Worm (Caenorhabditis elegans): ENCODE measurements around the gene mab-5.
A peak's percentile ranks its signal among the peaks of the same experiment; 100 is the strongest.

mab-5 gene

ce11 chrIII:7795311-7795710 lies 12.1 kb upstream of the mab-5 start, which contains the start of gene cyk-7:
Gene cyk-7 (minus strand): TSS chrIII:7795409.
- peak; percentile 45 for TF ChIP-seq dpl-1 (GFP tag; optimal IDR thresholded peaks at IDR 0.05)
- TF ChIP-seq F49E8.2 (tag; optimal IDR thresholded peaks at IDR 0.05; ENCODE audit: borderline replicate concordance): peak; percentile 69
- no peak for TF ChIP-seq php-3 (GFP tag; IDR thresholded peaks at IDR 0.05)
- peak; percentile 17 for TF ChIP-seq unc-130 (GFP tag; optimal IDR thresholded peaks at IDR 0.05)
- no peak for TF ChIP-seq hmg-1.1 (GFP tag; IDR thresholded peaks at IDR 0.05)
- TF ChIP-seq aha-1 (tag): no peak

ce11 chrIII:7792970-7793369 lies 9.7 kb upstream of the mab-5 start:
- TF ChIP-seq arid-1 (GFP tag; conservative IDR thresholded peaks at IDR 0.05) (no peak), ztf-7 (tag; optimal IDR thresholded peaks at IDR 0.05) (no peak), unc-62 (GFP tag; optimal IDR thresholded peaks at IDR 0.05 in 1 of 2) (peak in 1 of 2 experiments; percentile 99), unc-62 (tag; optimal IDR thresholded peaks at IDR 0.05) (no peak), ceh-28 (tag; optimal IDR thresholded peaks at IDR 0.05) (no peak), pqm-1 (tag; optimal IDR thresholded peaks at IDR 0.05) (no peak)

ce11 chrIII:7792209-7792608 lies 9.0 kb upstream of the mab-5 start:
- TF ChIP-seq duxl-1 (tag; optimal IDR thresholded peaks at IDR 0.05; ENCODE audit: poor library complexity): peak; percentile 24
- no peak for TF ChIP-seq daf-19 (GFP tag; conservative IDR thresholded peaks at IDR 0.05)
- no peak for TF ChIP-seq spr-3 (GFP tag; optimal IDR thresholded peaks at IDR 0.05)
- no peak for TF ChIP-seq egl-43 (GFP tag; IDR thresholded peaks at IDR 0.05)
- peak in 1 of 2 experiments; percentile 56 for TF ChIP-seq lsy-2 (tag; optimal IDR thresholded peaks at IDR 0.05)
- no peak for TF ChIP-seq unc-130 (GFP tag; optimal IDR thresholded peaks at IDR 0.05)
- no peak for TF ChIP-seq nhr-102 (tag; optimal IDR thresholded peaks at IDR 0.05)

- TF ChIP-seq unc-62 (GFP tag; optimal IDR thresholded peaks at IDR 0.05 in 1 of 2): peak in 1 of 2 experiments; percentile 75
- TF ChIP-seq unc-62 (tag; optimal IDR thresholded peaks at IDR 0.05): no peak
- TF ChIP-seq lsy-2 (tag; optimal IDR thresholded peaks at IDR 0.05): peak in 1 of 2 experiments; percentile 68
- TF ChIP-seq hlh-30 (tag; optimal IDR thresholded peaks at IDR 0.05; ENCODE audit: insufficient read depth): peak; percentile 7
- no peak for TF ChIP-seq sdz-12 (GFP tag; optimal IDR thresholded peaks at IDR 0.05)
These were observed 7.3 kb upstream of the mab-5 start for ce11 chrIII:7790522-7790921.

- TF ChIP-seq ztf-7 (tag; optimal IDR thresholded peaks at IDR 0.05) (no peak), T20F7.1 (GFP tag; optimal IDR thresholded peaks at IDR 0.05) (no peak), dmd-9 (GFP tag; IDR thresholded peaks at IDR 0.05) (no peak), duxl-1 (tag; optimal IDR thresholded peaks at IDR 0.05; ENCODE audit: poor library complexity) (no peak), madf-5 (GFP tag; IDR thresholded peaks at IDR 0.05) (no peak), attf-4 (tag; optimal IDR thresholded peaks at IDR 0.05) (no peak), D1046.2 (GFP tag; IDR thresholded peaks at IDR 0.05) (no peak), Y75B8A.6 (GFP tag; IDR thresholded peaks at IDR 0.05) (no peak), spr-1 (tag; optimal IDR thresholded peaks at IDR 0.05) (no peak), nhr-237 (tag; optimal IDR thresholded peaks at IDR 0.05) (no peak), lsy-2 (tag; optimal IDR thresholded peaks at IDR 0.05) (no peak), lin-29 (GFP tag; IDR thresholded peaks at IDR 0.05) (no peak)
These were observed 5.2 kb upstream of the mab-5 start for ce11 chrIII:7788410-7788809.

- TF ChIP-seq fos-1 (tag; optimal IDR thresholded peaks at IDR 0.05): no peak
- TF ChIP-seq lsy-2 (tag; optimal IDR thresholded peaks at IDR 0.05): peak in 1 of 2 experiments; percentile 43
- TF ChIP-seq tag-97 (GFP tag; IDR thresholded peaks at IDR 0.05): no peak
- peak; percentile 7 for TF ChIP-seq duxl-1 (tag; optimal IDR thresholded peaks at IDR 0.05; ENCODE audit: poor library complexity)
- 0 out of 2 replicates have a peak, but pooled peaks have one; percentile 21 for TF ChIP-seq ceh-20 (GFP tag; IDR thresholded peaks at IDR 0.05)
- TF ChIP-seq tra-1 (GFP tag; IDR thresholded peaks at IDR 0.05): 0 out of 2 replicates have a peak, but pooled peaks have one; percentile 23
These were observed 947 bp upstream of the mab-5 start for ce11 chrIII:7784201-7784600.
